Worm (Caenorhabditis elegans) whole organism, young adult: Measurements from ENCODE around the gene dpy-19.
A peak's percentile ranks its signal among the peaks of the same experiment; 100 is the strongest.

Source experiments
- B0261.1 ChIP-seq: sonication (generic microtip); optimal IDR thresholded peaks from 2 replicates; lab custom pipeline; 2016; ENCODE audit warnings: mild to moderate bottlenecking, missing genetic modification characterization, moderate library complexity, missing compliant biosample characterization
- C17E4.6 ChIP-seq: fragments of 200-800 bp; sonication (Bioruptor generic); IDR thresholded peaks from 2 replicates; pipeline ENCODE4 v1.3.6; 2022; ENCODE audit warnings: missing genetic modification reagents, missing genetic modification characterization, missing compliant biosample characterization
- D2030.7 ChIP-seq: fragments of 200-800 bp; sonication (Bioruptor generic); IDR thresholded peaks from 2 replicates; pipeline ENCODE4 v1.3.6; 2022; ENCODE audit warnings: missing genetic modification reagents, missing genetic modification characterization, missing compliant biosample characterization
- F22D6.2 ChIP-seq: sonication (generic microtip); optimal IDR thresholded peaks from 2 replicates; lab custom pipeline; 2016; ENCODE audit warnings: mild to moderate bottlenecking, missing genetic modification characterization, missing compliant biosample characterization
- F23B12.7 ChIP-seq: sonication (generic microtip); optimal IDR thresholded peaks from 2 replicates; lab custom pipeline; 2017; ENCODE audit warnings: missing genetic modification characterization, mild to moderate bottlenecking, missing compliant biosample characterization, antibody characterized with exemption, moderate library complexity; ENCODE audit not compliant: insufficient read depth
- F37B4.10 ChIP-seq: fragments of 200-800 bp; sonication (Bioruptor generic); IDR thresholded peaks from 2 replicates; pipeline ENCODE4 v1.3.6; 2022; ENCODE audit warnings: missing genetic modification characterization, missing compliant biosample characterization
- F49E8.2 ChIP-seq: sonication (generic microtip); optimal IDR thresholded peaks from 3 replicates; lab custom pipeline; 2017; ENCODE audit warnings: missing genetic modification characterization, mild to moderate bottlenecking, missing compliant biosample characterization, antibody characterized with exemption, moderate library complexity; ENCODE audit not compliant: insufficient read depth
- F57A8.1 ChIP-seq: fragments of 200-800 bp; sonication (Bioruptor generic); optimal IDR thresholded peaks from 2 replicates; lab custom pipeline; 2018; ENCODE audit warnings: mild to moderate bottlenecking, missing genetic modification characterization, moderate library complexity, missing compliant biosample characterization
- F57C9.4 ChIP-seq: sonication (generic microtip); optimal IDR thresholded peaks from 2 replicates; lab custom pipeline; 2017; ENCODE audit warnings: mild to moderate bottlenecking, missing genetic modification characterization, missing compliant biosample characterization
- T07F8.4 ChIP-seq: sonication (generic microtip); optimal IDR thresholded peaks from 2 replicates; lab custom pipeline; 2016; ENCODE audit warnings: mild to moderate bottlenecking, missing genetic modification characterization, moderate library complexity, missing compliant biosample characterization
- Y56A3A.18 ChIP-seq: fragments of 200-800 bp; sonication (Bioruptor generic); IDR thresholded peaks from 2 replicates; pipeline ENCODE4 v1.3.6; 2022; ENCODE audit warnings: missing genetic modification reagents, missing genetic modification characterization, missing compliant biosample characterization
- Y67H2A.10 ChIP-seq: fragments of 200-800 bp; sonication (Bioruptor generic); conservative IDR thresholded peaks from 2 replicates; pipeline ENCODE4 v1.3.6; 2022; ENCODE audit warnings: missing genetic modification reagents, missing genetic modification characterization, missing compliant biosample characterization
- ZK185.1 ChIP-seq: sonication (generic microtip); optimal IDR thresholded peaks from 2 replicates; lab custom pipeline; 2016; ENCODE audit warnings: mild to moderate bottlenecking, missing genetic modification characterization, missing compliant biosample characterization; ENCODE audit not compliant: poor library complexity, severe bottlenecking
- atf-7 ChIP-seq: sonication (generic microtip); optimal IDR thresholded peaks from 2 replicates; lab custom pipeline; 2017; ENCODE audit warnings: mild to moderate bottlenecking, missing genetic modification characterization, missing compliant biosample characterization
- athp-1 ChIP-seq: sonication (generic microtip); optimal IDR thresholded peaks from 2 replicates; lab custom pipeline; 2017; ENCODE audit warnings: mild to moderate bottlenecking, missing genetic modification characterization, missing compliant biosample characterization
- bed-2 ChIP-seq: fragments of 200-800 bp; sonication (Bioruptor generic); IDR thresholded peaks from 2 replicates; pipeline ENCODE4 v1.3.6; 2022; ENCODE audit warnings: missing genetic modification reagents, missing genetic modification characterization, missing compliant biosample characterization
- cebp-1 ChIP-seq, 2 experiments: fragments of 200-800 bp in 1 of 2; sonication (Bioruptor generic) in 1 of 2; sonication (generic microtip) in 1 of 2; IDR thresholded peaks in 1 of 2; optimal IDR thresholded peaks in 1 of 2; 2 replicates each; pipeline versions ENCODE4 v1.3.6 to Lab custom; 2017 to 2022; ENCODE audit warnings: missing compliant biosample characterization in 2 of 2, missing genetic modification characterization in 2 of 2, mild to moderate bottlenecking in 1 of 2, missing genetic modification reagents in 1 of 2, moderate library complexity in 1 of 2
- ceh-100 ChIP-seq: fragments of 200-800 bp; sonication (Bioruptor generic); IDR thresholded peaks from 2 replicates; pipeline ENCODE4 v1.3.6; 2022; ENCODE audit warnings: missing genetic modification reagents, missing genetic modification characterization, missing compliant biosample characterization
- ceh-40 ChIP-seq: fragments of 200-800 bp; sonication (Bioruptor generic); IDR thresholded peaks from 2 replicates; pipeline ENCODE4 v1.3.6; 2022; ENCODE audit warnings: missing genetic modification characterization, missing compliant biosample characterization
- ceh-58 ChIP-seq: fragments of 200-800 bp; sonication (Bioruptor generic); IDR thresholded peaks from 2 replicates; pipeline ENCODE4 v1.3.6; 2022; ENCODE audit warnings: missing genetic modification characterization, missing compliant biosample characterization
- ceh-79 ChIP-seq: sonication (generic microtip); optimal IDR thresholded peaks from 2 replicates; lab custom pipeline; 2017; ENCODE audit warnings: mild to moderate bottlenecking, missing genetic modification characterization, missing compliant biosample characterization
- ceh-91 ChIP-seq: fragments of 200-800 bp; sonication (Bioruptor generic); IDR thresholded peaks from 2 replicates; pipeline ENCODE4 v1.3.6; 2022; ENCODE audit warnings: missing genetic modification reagents, missing genetic modification characterization, missing compliant biosample characterization
- dpff-1 ChIP-seq: sonication (generic microtip); optimal IDR thresholded peaks from 2 replicates; lab custom pipeline; 2017; ENCODE audit warnings: mild to moderate bottlenecking, missing genetic modification characterization, missing compliant biosample characterization
- dpl-1 ChIP-seq: fragments of 150-350 bp; optimal IDR thresholded peaks from 2 replicates; lab custom pipeline; 2014; ENCODE audit warnings: missing biosample characterization, missing genetic modification reagents, missing genetic modification characterization
- efl-1 ChIP-seq: fragments of 150-350 bp; optimal IDR thresholded peaks from 2 replicates; lab custom pipeline; 2014; ENCODE audit warnings: missing biosample characterization, missing genetic modification reagents, missing genetic modification characterization
- egl-44 ChIP-seq: fragments of 200-800 bp; sonication (Bioruptor generic); IDR thresholded peaks from 2 replicates; pipeline ENCODE4 v1.3.6; 2022; ENCODE audit warnings: missing genetic modification reagents, missing genetic modification characterization, missing compliant biosample characterization
- ekl-4 ChIP-seq: fragments of 200-800 bp; sonication (Bioruptor generic); IDR thresholded peaks from 2 replicates; pipeline ENCODE4 v1.3.6; 2022; ENCODE audit warnings: missing genetic modification reagents, missing genetic modification characterization, missing compliant biosample characterization
- fkh-3 ChIP-seq: sonication (generic microtip); optimal IDR thresholded peaks from 2 replicates; lab custom pipeline; 2016; ENCODE audit warnings: mild to moderate bottlenecking, missing genetic modification characterization, missing compliant biosample characterization
- gei-17 ChIP-seq: fragments of 200-800 bp; sonication (Bioruptor generic); optimal IDR thresholded peaks from 2 replicates; lab custom pipeline; 2018; ENCODE audit warnings: mild to moderate bottlenecking, missing genetic modification characterization, missing compliant biosample characterization
- him-1 ChIP-seq: sonication (generic microtip); optimal IDR thresholded peaks from 2 replicates; lab custom pipeline; 2016; ENCODE audit warnings: missing genotype, missing genetic modification reagents, missing genetic modification characterization, missing compliant biosample characterization
- hlh-12 ChIP-seq: sonication (generic microtip); optimal IDR thresholded peaks from 2 replicates; lab custom pipeline; 2016; ENCODE audit warnings: missing genetic modification characterization, missing compliant biosample characterization
- hmg-20 ChIP-seq: fragments of 200-800 bp; sonication (Bioruptor generic); IDR thresholded peaks from 2 replicates; pipeline ENCODE4 v1.3.6; 2022; ENCODE audit warnings: missing genetic modification reagents, missing genetic modification characterization, missing compliant biosample characterization
- hsf-1 ChIP-seq: fragments of 200-800 bp; sonication (Bioruptor generic); IDR thresholded peaks from 2 replicates; pipeline ENCODE4 v1.3.6; 2022; ENCODE audit warnings: missing genetic modification reagents, missing genetic modification characterization, missing compliant biosample characterization
- lin-35 ChIP-seq, 3 experiments: fragments of 150-350 bp in 2 of 3; sonication (generic microtip) in 1 of 3; optimal IDR thresholded peaks; 2 replicates each; lab custom pipeline; 2014 to 2018; ENCODE audit warnings: missing biosample characterization in 3 of 3, missing genetic modification characterization in 3 of 3, missing genetic modification reagents in 3 of 3
- lin-54 ChIP-seq: fragments of 200-800 bp; sonication (Bioruptor generic); optimal IDR thresholded peaks from 2 replicates; lab custom pipeline; 2018; ENCODE audit warnings: mild to moderate bottlenecking, missing genetic modification characterization, missing compliant biosample characterization
- mcd-1 ChIP-seq: fragments of 200-800 bp; sonication (Bioruptor generic); IDR thresholded peaks from 2 replicates; pipeline ENCODE4 v1.3.6; 2022; ENCODE audit warnings: missing genetic modification reagents, missing genetic modification characterization, missing compliant biosample characterization
- mes-4 ChIP-seq: sonication (generic microtip); optimal IDR thresholded peaks from 2 replicates; lab custom pipeline; 2016; ENCODE audit warnings: missing genotype, missing genetic modification characterization, missing compliant biosample characterization
- nhr-27 ChIP-seq: fragments of 200-800 bp; sonication (Bioruptor generic); optimal IDR thresholded peaks from 2 replicates; lab custom pipeline; 2018; ENCODE audit warnings: mild to moderate bottlenecking, missing genetic modification characterization, moderate library complexity, missing compliant biosample characterization
- rec-8 ChIP-seq, 2 experiments: sonication (generic microtip); optimal IDR thresholded peaks; 2 replicates each; lab custom pipeline; 2016; ENCODE audit warnings: mild to moderate bottlenecking in 2 of 2, missing genetic modification characterization in 2 of 2, missing genetic modification reagents in 2 of 2, missing genotype in 2 of 2, missing biosample characterization in 1 of 2, missing compliant biosample characterization in 1 of 2, moderate library complexity in 1 of 2
- sdz-38 ChIP-seq: sonication (generic microtip); optimal IDR thresholded peaks from 2 replicates; lab custom pipeline; 2016; ENCODE audit warnings: missing genotype, missing genetic modification characterization, missing compliant biosample characterization
- sea-2 ChIP-seq: fragments of 200-800 bp; sonication (Bioruptor generic); IDR thresholded peaks from 2 replicates; pipeline ENCODE4 v1.3.6; 2022; ENCODE audit warnings: missing genetic modification characterization, missing compliant biosample characterization
- snpc-1.1 ChIP-seq: sonication (generic microtip); optimal IDR thresholded peaks from 2 replicates; lab custom pipeline; 2017; ENCODE audit warnings: missing genetic modification characterization, mild to moderate bottlenecking, missing compliant biosample characterization, antibody characterized with exemption, moderate library complexity, missing genotype, missing genetic modification reagents; ENCODE audit not compliant: insufficient read depth
- snpc-3.4 ChIP-seq: sonication (generic microtip); optimal IDR thresholded peaks from 2 replicates; lab custom pipeline; 2017; ENCODE audit warnings: missing genetic modification characterization, mild to moderate bottlenecking, missing compliant biosample characterization, antibody characterized with exemption, moderate library complexity, missing genotype, missing genetic modification reagents
- unc-62 ChIP-seq: fragments of 150-350 bp; optimal IDR thresholded peaks from 2 replicates; lab custom pipeline; 2014; ENCODE audit warnings: missing biosample characterization, missing genetic modification reagents, missing genetic modification characterization
- xnd-1 ChIP-seq: sonication (generic microtip); optimal IDR thresholded peaks from 2 replicates; lab custom pipeline; 2016; ENCODE audit warnings: missing genotype, missing genetic modification reagents, missing genetic modification characterization, missing compliant biosample characterization
- ztf-25 ChIP-seq: fragments of 200-800 bp; sonication (Bioruptor generic); IDR thresholded peaks from 2 replicates; pipeline ENCODE4 v1.3.6; 2022; ENCODE audit warnings: missing genetic modification reagents, missing genetic modification characterization, missing compliant biosample characterization
- ztf-26 ChIP-seq: sonication (generic microtip); optimal IDR thresholded peaks from 2 replicates; lab custom pipeline; 2017; ENCODE audit warnings: missing genetic modification characterization, missing compliant biosample characterization

The dpy-19 gene

ce11 chrIII:8663143-8663542 lies 4.1 kb downstream of the dpy-19 start:
- TF ChIP-seq F57C9.4 (tag; lab: Kevin White, UChicago) (no peak), cebp-1 (GFP tag; IDR thresholded peaks at IDR 0.05; lab: Robert Waterston, UW) (no peak), cebp-1 (tag; optimal IDR thresholded peaks at IDR 0.05; lab: Kevin White, UChicago) (no peak), Y56A3A.18 (GFP tag; lab: Robert Waterston, UW) (no peak), egl-44 (GFP tag; lab: Robert Waterston, UW) (no peak), F22D6.2 (tag; lab: Kevin White, UChicago) (no peak), ekl-4 (GFP tag; lab: Robert Waterston, UW) (no peak), gei-17 (no peak), C17E4.6 (no peak), F23B12.7 (no peak), ZK185.1 (tag; lab: Kevin White, UChicago) (no peak)

- no peak for TF ChIP-seq fkh-3 (tag; lab: Kevin White, UChicago)
- TF ChIP-seq ztf-25 (GFP tag; lab: Robert Waterston, UW), result no peak
- TF ChIP-seq mcd-1 (GFP tag; lab: Robert Waterston, UW), result peak; percentile 46; the same call in 1 of the 2 replicates
- TF ChIP-seq gei-17, result peak; percentile 60
- TF ChIP-seq efl-1 (GFP tag; lab: Kevin White, UChicago), result no peak
- no peak for TF ChIP-seq ceh-40 (GFP tag; lab: Robert Waterston, UW)
- peak; percentile 77 for TF ChIP-seq atf-7 (tag; lab: Kevin White, UChicago)
- TF ChIP-seq F23B12.7, result no peak
- TF ChIP-seq ceh-79 (tag; lab: Kevin White, UChicago), result no peak
- TF ChIP-seq hlh-12, result no peak
- no peak for TF ChIP-seq rec-8 (tag; optimal IDR thresholded peaks at IDR 0.05; lab: Kevin White, UChicago)
- TF ChIP-seq hmg-20, result no peak
- TF ChIP-seq snpc-1.1 (tag; lab: Kevin White, UChicago), result no peak
- peak; percentile 93 for TF ChIP-seq ztf-26 (tag; lab: Kevin White, UChicago)
- TF ChIP-seq athp-1 (tag; lab: Kevin White, UChicago), result no peak
- TF ChIP-seq Y67H2A.10 (GFP tag; lab: Robert Waterston, UW), result no peak
- no peak for TF ChIP-seq F57A8.1 (GFP tag; lab: Kevin White, UChicago)
- no peak for TF ChIP-seq dpff-1 (tag; lab: Kevin White, UChicago)
- no peak for TF ChIP-seq xnd-1 (tag; lab: Kevin White, UChicago)
- no peak for TF ChIP-seq sea-2 (GFP tag; lab: Robert Waterston, UW)
- TF ChIP-seq B0261.1 (tag; lab: Kevin White, UChicago), result peak; percentile 9
- TF ChIP-seq ceh-91 (GFP tag; lab: Robert Waterston, UW), result no peak
- no peak for TF ChIP-seq lin-35 (GFP tag; optimal IDR thresholded peaks at IDR 0.05; lab: Kevin White, UChicago)
- TF ChIP-seq D2030.7, result no peak
- peak; percentile 12 for TF ChIP-seq snpc-3.4 (tag; lab: Kevin White, UChicago)
- peak; percentile 91 for TF ChIP-seq hsf-1 (GFP tag; lab: Robert Waterston, UW)
- TF ChIP-seq F49E8.2, result no peak
- TF ChIP-seq F37B4.10 (GFP tag; lab: Robert Waterston, UW), result no peak
- TF ChIP-seq nhr-27 (tag; lab: Kevin White, UChicago), result no peak
- no peak for TF ChIP-seq Y56A3A.18 (GFP tag; lab: Robert Waterston, UW)
- no peak for TF ChIP-seq bed-2 (GFP tag; lab: Robert Waterston, UW)
- peak; percentile 24 for TF ChIP-seq lin-54 (GFP tag; lab: Kevin White, UChicago)
- no peak for TF ChIP-seq him-1 (tag; lab: Kevin White, UChicago)
- peak; percentile 35 for TF ChIP-seq unc-62 (GFP tag; lab: Kevin White, UChicago)
- TF ChIP-seq ceh-100 (GFP tag; lab: Robert Waterston, UW), result no peak
- TF ChIP-seq dpl-1 (GFP tag; lab: Kevin White, UChicago), result no peak
- TF ChIP-seq sdz-38 (tag; lab: Kevin White, UChicago), result no peak
- TF ChIP-seq cebp-1 (GFP tag; IDR thresholded peaks at IDR 0.05; lab: Robert Waterston, UW), result no peak
- peak; percentile 81 for TF ChIP-seq cebp-1 (tag; optimal IDR thresholded peaks at IDR 0.05; lab: Kevin White, UChicago)
- no peak for TF ChIP-seq ceh-58 (GFP tag; lab: Robert Waterston, UW)
- no peak for TF ChIP-seq mes-4 (tag; lab: Kevin White, UChicago)
- no peak for TF ChIP-seq T07F8.4
Measured at ce11 chrIII:8658367-8658761, 8.9 kb downstream of the dpy-19 start.
